Worm (Caenorhabditis elegans) whole organism, L4 larva: ENCODE results near the gene ifta-2.

Experiments used
- F44E2.7 ChIP-seq: fragments of 200-800 bp; sonication (Bioruptor generic); IDR thresholded peaks from 2 replicates; pipeline ENCODE4 v2.1.2; 2022; ENCODE audit warnings: missing genetic modification characterization, missing compliant biosample characterization
- F49E8.2 ChIP-seq: sonication (generic microtip); optimal IDR thresholded peaks from 2 replicates; lab custom pipeline; 2016; ENCODE audit warnings: missing compliant biosample characterization, mild to moderate bottlenecking, missing genetic modification characterization, borderline replicate concordance
- R02D3.7 ChIP-seq: fragments of 150-350 bp; sonication (generic microtip); optimal IDR thresholded peaks from 3 replicates; lab custom pipeline; 2014; ENCODE audit warnings: missing biosample characterization, missing genetic modification characterization
- T26A8.4 ChIP-seq: fragments of 200-800 bp; sonication (Bioruptor generic); IDR thresholded peaks from 2 replicates; pipeline ENCODE4 v1.3.6; 2022; ENCODE audit warnings: missing genetic modification characterization, missing compliant biosample characterization
- Y105C5A.15 ChIP-seq: fragments of 200-800 bp; sonication (Bioruptor generic); IDR thresholded peaks from 2 replicates; pipeline ENCODE4 v1.3.6; 2022; ENCODE audit warnings: missing genetic modification characterization, missing compliant biosample characterization
- Y75B8A.6 ChIP-seq: fragments of 200-800 bp; sonication (Bioruptor generic); IDR thresholded peaks from 2 replicates; pipeline ENCODE4 v1.3.6; 2022; ENCODE audit warnings: missing genetic modification reagents, missing genetic modification characterization, missing compliant biosample characterization
- aha-1 ChIP-seq: fragments of 150-350 bp; peaks from one replicate; lab custom pipeline; 2014; ENCODE audit warnings: missing biosample characterization, missing genetic modification characterization
- aly-2 ChIP-seq: sonication (generic microtip); optimal IDR thresholded peaks from 2 replicates; lab custom pipeline; 2018; ENCODE audit warnings: missing biosample characterization, missing genetic modification characterization
- ctbp-1 ChIP-seq: fragments of 200-800 bp; sonication (Bioruptor generic); IDR thresholded peaks from 2 replicates; pipeline ENCODE4 v1.3.6; 2022; ENCODE audit warnings: missing genetic modification reagents, missing genetic modification characterization, missing compliant biosample characterization
- daf-16 ChIP-seq, 3 experiments: sonication (generic microtip); optimal IDR thresholded peaks; 2 replicates each; lab custom pipeline; 2016 to 2017; ENCODE audit warnings: missing genetic modification characterization in 3 of 3, missing genetic modification reagents in 3 of 3, mild to moderate bottlenecking in 2 of 3, missing compliant biosample characterization in 2 of 3, missing biosample characterization in 1 of 3, moderate library complexity in 1 of 3
- daf-19 ChIP-seq: fragments of 200-800 bp; sonication (Bioruptor generic); conservative IDR thresholded peaks from 2 replicates; pipeline ENCODE4 v1.3.6; 2022; ENCODE audit warnings: missing genetic modification characterization, missing compliant biosample characterization
- dve-1 ChIP-seq: sonication (generic microtip); optimal IDR thresholded peaks from 2 replicates; lab custom pipeline; 2017; ENCODE audit warnings: antibody characterized with exemption, mild to moderate bottlenecking, missing genetic modification characterization, missing compliant biosample characterization; ENCODE audit not compliant: insufficient read depth
- egl-27 ChIP-seq: sonication (generic microtip); optimal IDR thresholded peaks from 3 replicates; lab custom pipeline; 2017; ENCODE audit warnings: missing biosample characterization, missing genetic modification reagents, missing genetic modification characterization
- egl-43 ChIP-seq: fragments of 200-800 bp; sonication (Bioruptor generic); IDR thresholded peaks from 2 replicates; pipeline ENCODE4 v1.3.6; 2022; ENCODE audit warnings: missing genetic modification reagents, missing genetic modification characterization, missing compliant biosample characterization
- fkh-10 ChIP-seq: fragments of 150-350 bp; optimal IDR thresholded peaks from 2 replicates; lab custom pipeline; 2014; ENCODE audit warnings: missing biosample characterization, missing genetic modification reagents, missing genetic modification characterization
- hlh-11 ChIP-seq: fragments of 200-800 bp; sonication (Bioruptor generic); optimal IDR thresholded peaks from 2 replicates; lab custom pipeline; 2018; ENCODE audit warnings: mild to moderate bottlenecking, missing genetic modification characterization, missing compliant biosample characterization
- lin-1 ChIP-seq: fragments of 200-800 bp; sonication (Bioruptor generic); IDR thresholded peaks from 2 replicates; pipeline ENCODE4 v1.3.6; 2022; ENCODE audit warnings: missing genetic modification reagents, missing genetic modification characterization, missing compliant biosample characterization
- lin-13 ChIP-seq: fragments of 150-350 bp; optimal IDR thresholded peaks from 2 replicates; lab custom pipeline; 2014; ENCODE audit warnings: missing biosample characterization, missing genetic modification reagents, missing genetic modification characterization
- lin-29 ChIP-seq: fragments of 200-800 bp; sonication (Bioruptor generic); IDR thresholded peaks from 2 replicates; pipeline ENCODE4 v1.3.6; 2022; ENCODE audit warnings: missing genetic modification reagents, missing genetic modification characterization, missing compliant biosample characterization
- lin-38 ChIP-seq: fragments of 200-800 bp; sonication (Bioruptor generic); IDR thresholded peaks from 2 replicates; pipeline ENCODE4 v1.3.6; 2022; ENCODE audit warnings: missing genetic modification reagents, missing genetic modification characterization, missing compliant biosample characterization
- lin-39 ChIP-seq: fragments of 150-350 bp; optimal IDR thresholded peaks from 2 replicates; lab custom pipeline; 2014; ENCODE audit warnings: missing biosample characterization, missing genetic modification reagents, missing genetic modification characterization
- lsy-2 ChIP-seq, 2 experiments: fragments of 150-350 bp in 1 of 2; sonication (generic microtip) in 1 of 2; optimal IDR thresholded peaks; 2 replicates each; lab custom pipeline; 2014 to 2017; ENCODE audit warnings: missing biosample characterization in 2 of 2, missing genetic modification characterization in 2 of 2
- madf-5 ChIP-seq, 2 experiments: fragments of 200-800 bp; sonication (Bioruptor generic); IDR thresholded peaks; 2 replicates each; pipeline ENCODE4 v1.3.6; 2022; ENCODE audit warnings: missing compliant biosample characterization in 2 of 2, missing genetic modification characterization in 2 of 2
- mdl-1 ChIP-seq, 2 experiments: fragments of 150-350 bp in 1 of 2; sonication (generic microtip) in 1 of 2; optimal IDR thresholded peaks; 2 replicates each; lab custom pipeline; 2014 to 2017; ENCODE audit warnings: missing biosample characterization in 2 of 2, missing genetic modification characterization in 2 of 2
- mdt-29 ChIP-seq: fragments of 200-800 bp; sonication (Bioruptor generic); IDR thresholded peaks from 2 replicates; pipeline ENCODE4 v1.3.6; 2022; ENCODE audit warnings: missing genetic modification reagents, missing genetic modification characterization, missing compliant biosample characterization
- mep-1 ChIP-seq: fragments of 150-350 bp; sonication (generic microtip); optimal IDR thresholded peaks from 3 replicates; lab custom pipeline; 2014; ENCODE audit warnings: missing biosample characterization, missing genetic modification characterization
- nhr-237 ChIP-seq: sonication (generic microtip); optimal IDR thresholded peaks from 2 replicates; lab custom pipeline; 2017; ENCODE audit warnings: missing biosample characterization, missing genetic modification characterization
- nhr-6 ChIP-seq: fragments of 150-350 bp; optimal IDR thresholded peaks from 2 replicates; lab custom pipeline; 2014; ENCODE audit warnings: missing biosample characterization, missing genetic modification characterization
- pha-4 ChIP-seq, 2 experiments: fragments of 150-350 bp in 1 of 2; fragments of 200-800 bp in 1 of 2; sonication (Bioruptor generic) in 1 of 2; IDR thresholded peaks in 1 of 2; optimal IDR thresholded peaks in 1 of 2; 2 replicates each; pipeline versions ENCODE4 v1.3.6 to Lab custom; 2014 to 2022; ENCODE audit warnings: missing genetic modification characterization in 2 of 2, missing genetic modification reagents in 2 of 2, missing biosample characterization in 1 of 2, missing compliant biosample characterization in 1 of 2
- php-3 ChIP-seq: fragments of 200-800 bp; sonication (Bioruptor generic); IDR thresholded peaks from 2 replicates; pipeline ENCODE4 v1.3.6; 2022; ENCODE audit warnings: missing genetic modification reagents, missing genetic modification characterization, missing compliant biosample characterization
- rbr-2 ChIP-seq: sonication (generic microtip); optimal IDR thresholded peaks from 2 replicates; lab custom pipeline; 2016; ENCODE audit warnings: missing genotype, missing genetic modification characterization, missing compliant biosample characterization
- saeg-2 ChIP-seq: fragments of 200-800 bp; sonication (Bioruptor generic); IDR thresholded peaks from 2 replicates; pipeline ENCODE4 v1.3.6; 2022; ENCODE audit warnings: missing genetic modification reagents, missing genetic modification characterization, missing compliant biosample characterization
- set-16 ChIP-seq: fragments of 200-800 bp; sonication (Bioruptor generic); IDR thresholded peaks from 2 replicates; pipeline ENCODE4 v1.3.6; 2022; ENCODE audit warnings: missing genetic modification reagents, missing genetic modification characterization, missing compliant biosample characterization
- snpc-1.2 ChIP-seq: fragments of 200-800 bp; sonication (Bioruptor generic); IDR thresholded peaks from 2 replicates; pipeline ENCODE4 v1.3.6; 2022; ENCODE audit warnings: missing genetic modification reagents, missing genetic modification characterization, missing compliant biosample characterization
- tra-1 ChIP-seq: fragments of 200-800 bp; sonication (Bioruptor generic); IDR thresholded peaks from 2 replicates; pipeline ENCODE4 v1.3.6; 2022; ENCODE audit warnings: missing genetic modification reagents, missing genetic modification characterization, missing compliant biosample characterization
- zfp-3 ChIP-seq: fragments of 200-800 bp; sonication (Bioruptor generic); conservative IDR thresholded peaks from 2 replicates; pipeline ENCODE4 v1.3.6; 2022; ENCODE audit warnings: missing genetic modification reagents, missing genetic modification characterization, missing compliant biosample characterization

Gene ifta-2

ce11 chrIV:17279592-17280440, 22.0 kb downstream of the ifta-2 start:
- TF ChIP-seq F49E8.2 (tag; lab: Kevin White, UChicago): peak; percentile 37
- peak; percentile 34; the same call in 1 of the 2 replicates for TF ChIP-seq ctbp-1
- peak; percentile 75 for TF ChIP-seq snpc-1.2 (GFP tag; lab: Robert Waterston, UW)
- TF ChIP-seq saeg-2 (GFP tag; lab: Robert Waterston, UW): 0 out of 2 replicates have a peak, but pooled peaks have one; percentile 32
- TF ChIP-seq set-16 (GFP tag; lab: Robert Waterston, UW): peak; percentile 59; the same call in 1 of the 2 replicates
- TF ChIP-seq hlh-11 (tag; lab: Kevin White, UChicago): no peak
- no peak for TF ChIP-seq dve-1 (tag; lab: Kevin White, UChicago)
- 0 out of 2 replicates have a peak, but pooled peaks have one; percentile 4 for TF ChIP-seq tra-1 (GFP tag; lab: Robert Waterston, UW)
- TF ChIP-seq aha-1: peak; percentile 36
- 0 out of 2 replicates have a peak, but pooled peaks have one; percentile 7 for TF ChIP-seq mdt-29
- TF ChIP-seq egl-43 (GFP tag; lab: Robert Waterston, UW): 0 out of 2 replicates have a peak, but pooled peaks have one; percentile 50
- TF ChIP-seq pha-4 (GFP tag; IDR thresholded peaks at IDR 0.05; lab: Robert Waterston, UW): peak; percentile 73
- no peak for TF ChIP-seq pha-4 (tag; optimal IDR thresholded peaks at IDR 0.05; lab: Kevin White, UChicago)
- TF ChIP-seq lin-38 (GFP tag; lab: Robert Waterston, UW): peak; percentile 27; the same call in 1 of the 2 replicates
- no peak for TF ChIP-seq mdl-1 (tag; optimal IDR thresholded peaks at IDR 0.05; lab: Kevin White, UChicago)
- peak; percentile 17 for TF ChIP-seq lin-13
- peak; percentile 81 for TF ChIP-seq aly-2 (tag; lab: Kevin White, UChicago)
- peak; percentile 59; the same call in 1 of the 2 replicates for TF ChIP-seq zfp-3 (GFP tag; lab: Robert Waterston, UW)
- no peak for TF ChIP-seq daf-16 (GFP tag; optimal IDR thresholded peaks at IDR 0.05; lab: Kevin White, UChicago)
- peak; percentile 12 for TF ChIP-seq daf-16 (tag; optimal IDR thresholded peaks at IDR 0.05; lab: Kevin White, UChicago)
- peak; percentile 34; the same call in 1 of the 2 replicates for TF ChIP-seq php-3 (GFP tag; lab: Robert Waterston, UW)
- peak; percentile 19; the same call in 1 of the 2 replicates for TF ChIP-seq F44E2.7 (GFP tag; lab: Robert Waterston, UW)
- TF ChIP-seq R02D3.7 (tag; lab: Kevin White, UChicago): no peak
- TF ChIP-seq nhr-6 (tag; lab: Kevin White, UChicago): no peak
- TF ChIP-seq egl-27: no peak
- no peak for TF ChIP-seq fkh-10 (GFP tag; lab: Kevin White, UChicago)
- no peak for TF ChIP-seq lin-39
- no peak for TF ChIP-seq Y75B8A.6 (GFP tag; lab: Robert Waterston, UW)
- TF ChIP-seq lin-1 (GFP tag; lab: Robert Waterston, UW): peak; percentile 74
- no peak for TF ChIP-seq rbr-2 (tag; lab: Kevin White, UChicago)
- peak; percentile 24; the same call in 1 of the 2 replicates for TF ChIP-seq T26A8.4
- peak; percentile 14 for TF ChIP-seq mep-1 (tag; lab: Kevin White, UChicago)
- TF ChIP-seq madf-5 (GFP tag; IDR thresholded peaks at IDR 0.05; lab: Robert Waterston, UW): peak in 1 of 2 experiments; percentile 18; a peak in 1 of 4 replicates
- TF ChIP-seq nhr-237 (tag; lab: Kevin White, UChicago): no peak
- peak; percentile 15; the same call in 1 of the 2 replicates for TF ChIP-seq Y105C5A.15 (GFP tag; lab: Robert Waterston, UW)
- no peak for TF ChIP-seq lin-29 (GFP tag; lab: Robert Waterston, UW)
- TF ChIP-seq lsy-2 (tag; optimal IDR thresholded peaks at IDR 0.05; lab: Kevin White, UChicago): peak in 1 of 2 experiments; percentile 41
- peak; percentile 49; the same call in 1 of the 2 replicates for TF ChIP-seq daf-19 (GFP tag; lab: Robert Waterston, UW)
